Worm (Caenorhabditis elegans) whole organism, young adult: ENCODE data around the gene R02D5.7.

ENCODE experiments used
- F10E7.11 ChIP-seq: sonication (generic microtip); optimal IDR thresholded peaks from 2 replicates; lab custom pipeline; 2017; ENCODE audit warnings: mild to moderate bottlenecking, missing genetic modification characterization, moderate library complexity, missing compliant biosample characterization
- hsf-1 ChIP-seq: fragments of 200-800 bp; sonication (Bioruptor generic); IDR thresholded peaks from 2 replicates; pipeline ENCODE4 v1.3.6; 2022; ENCODE audit warnings: missing genetic modification reagents, missing genetic modification characterization, missing compliant biosample characterization
- unc-62 ChIP-seq: fragments of 150-350 bp; optimal IDR thresholded peaks from 2 replicates; lab custom pipeline; 2014; ENCODE audit warnings: missing biosample characterization, missing genetic modification reagents, missing genetic modification characterization

DNA sequence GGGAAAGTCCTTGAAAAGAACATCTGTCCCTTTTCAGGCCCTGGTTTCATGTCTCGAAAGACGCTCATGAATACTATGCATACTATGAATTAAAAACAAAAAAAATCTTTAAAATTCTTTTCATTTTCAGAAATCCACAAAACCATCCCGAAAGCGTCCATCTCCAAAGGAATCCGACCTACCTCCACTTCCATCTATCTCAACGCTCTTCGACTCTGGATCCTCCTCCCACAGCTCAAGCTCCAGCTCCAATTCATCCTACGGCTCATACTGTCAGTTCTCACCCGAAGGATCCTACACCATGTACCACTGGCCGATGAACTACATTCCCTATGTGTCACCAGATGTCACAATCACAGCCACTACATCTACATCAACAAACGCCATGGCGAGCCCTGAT is 27.3 kb upstream of the R02D5.7 start:
- TF ChIP-seq F10E7.11 (tag; lab: Kevin White, UChicago) (no peak), hsf-1 (GFP tag; lab: Robert Waterston, UW) (no peak), unc-62 (no peak)
